Fruit fly (Drosophila melanogaster) whole organism, embryonic: ENCODE results near the gene CG42538.

Source experiments
- B-H2 ChIP-seq: fragments of 200-800 bp; sonication (Bioruptor generic); optimal IDR thresholded peaks from 2 replicates; lab custom pipeline; 2018; ENCODE audit warnings: missing biosample characterization, mild to moderate bottlenecking, missing genetic modification characterization
- CG10431 ChIP-seq: fragments of 200-800 bp; sonication (Bioruptor generic); optimal IDR thresholded peaks from 3 replicates; lab custom pipeline; 2018; ENCODE audit warnings: missing biosample characterization, mild to moderate bottlenecking, missing genetic modification characterization
- CG11085 ChIP-seq: fragments of 200-800 bp; sonication (Bioruptor generic); IDR thresholded peaks from 2 replicates; pipeline ENCODE4 v1.3.6; 2022; ENCODE audit warnings: missing biosample characterization, missing genetic modification characterization
- CG11695 ChIP-seq: fragments of 200-800 bp; sonication (Bioruptor generic); IDR thresholded peaks from 3 replicates; pipeline ENCODE4 v1.3.6; 2022; ENCODE audit warnings: missing biosample characterization, missing genetic modification characterization
- CG1602 ChIP-seq: fragments of 200-800 bp; sonication (Bioruptor generic); optimal IDR thresholded peaks from 3 replicates; lab custom pipeline; 2016; ENCODE audit warnings: missing biosample characterization, missing genetic modification characterization
- CG1603 ChIP-seq: fragments of 200-800 bp; sonication (Bioruptor generic); optimal IDR thresholded peaks from 2 replicates; lab custom pipeline; 2019; ENCODE audit warnings: missing biosample characterization, mild to moderate bottlenecking, missing genetic modification characterization, moderate library complexity
- CG1792 ChIP-seq: fragments of 200-800 bp; sonication (Bioruptor generic); optimal IDR thresholded peaks from 2 replicates; lab custom pipeline; 2016; ENCODE audit warnings: missing biosample characterization, missing genetic modification characterization
- CG18476 ChIP-seq: fragments of 200-800 bp; sonication (Bioruptor generic); optimal IDR thresholded peaks from 2 replicates; lab custom pipeline; 2016; ENCODE audit warnings: missing biosample characterization, mild to moderate bottlenecking, missing genetic modification characterization
- CG30020 ChIP-seq: fragments of 200-800 bp; optimal IDR thresholded peaks from 2 replicates; lab custom pipeline; 2019; ENCODE audit warnings: missing biosample characterization, mild to moderate bottlenecking, missing genetic modification characterization, moderate library complexity
- CG34376 ChIP-seq: fragments of 200-800 bp; sonication (Bioruptor generic); optimal IDR thresholded peaks from 2 replicates; lab custom pipeline; 2018; ENCODE audit warnings: missing biosample characterization, mild to moderate bottlenecking, missing genetic modification characterization
- CG3838 ChIP-seq: fragments of 200-800 bp; sonication (Bioruptor generic); optimal IDR thresholded peaks from 3 replicates; lab custom pipeline; 2016; ENCODE audit warnings: missing biosample characterization, missing genetic modification characterization
- CG3995 ChIP-seq: fragments of 200-800 bp; sonication (Bioruptor generic); optimal IDR thresholded peaks from 3 replicates; lab custom pipeline; 2016; ENCODE audit warnings: missing biosample characterization, missing genetic modification characterization
- CG42726 ChIP-seq: fragments of 200-800 bp; sonication (Bioruptor generic); IDR thresholded peaks from 2 replicates; pipeline ENCODE4 v1.3.6; 2022; ENCODE audit warnings: missing biosample characterization, missing genetic modification characterization; ENCODE audit not compliant: partially characterized antibody
- CG6791 ChIP-seq: fragments of 200-800 bp; sonication (Bioruptor generic); IDR thresholded peaks from 3 replicates; pipeline ENCODE4 v1.3.6; 2022; ENCODE audit warnings: missing biosample characterization, missing genetic modification characterization; ENCODE audit not compliant: partially characterized antibody
- CG7357 ChIP-seq: fragments of 200-800 bp; sonication (Bioruptor generic); IDR thresholded peaks from 3 replicates; pipeline ENCODE4 v1.3.6; 2022; ENCODE audit warnings: missing biosample characterization, missing genetic modification characterization
- CG9609 ChIP-seq: fragments of 200-800 bp; sonication (Bioruptor generic); optimal IDR thresholded peaks from 3 replicates; lab custom pipeline; 2016; ENCODE audit warnings: missing biosample characterization, missing genetic modification characterization
- Deaf1 ChIP-seq: fragments of 200-800 bp; optimal IDR thresholded peaks from 3 replicates; lab custom pipeline; 2019; ENCODE audit warnings: missing biosample characterization, mild to moderate bottlenecking, missing genetic modification characterization, moderate library complexity
- Dek ChIP-seq: fragments of 200-800 bp; sonication (Bioruptor generic); optimal IDR thresholded peaks from 3 replicates; lab custom pipeline; 2019; ENCODE audit warnings: missing biosample characterization, mild to moderate bottlenecking, missing genetic modification characterization, moderate library complexity
- Dip3 ChIP-seq: fragments of 200-800 bp; sonication (Bioruptor generic); optimal IDR thresholded peaks from 3 replicates; lab custom pipeline; 2016; ENCODE audit warnings: missing biosample characterization, missing genetic modification characterization
- Dll ChIP-seq: fragments of 200-800 bp; sonication (Bioruptor generic); IDR thresholded peaks from 4 replicates; pipeline ENCODE4 v1.3.6; 2022; ENCODE audit warnings: missing biosample characterization, missing genetic modification characterization; ENCODE audit not compliant: partially characterized antibody
- Doc2 ChIP-seq: fragments of 200-800 bp; sonication (Bioruptor generic); IDR thresholded peaks from 2 replicates; pipeline ENCODE4 v1.3.6; 2022; ENCODE audit warnings: missing biosample characterization, missing genetic modification characterization
- ERR ChIP-seq: fragments of 200-800 bp; sonication (Bioruptor generic); optimal IDR thresholded peaks from 2 replicates; lab custom pipeline; 2016; ENCODE audit warnings: missing biosample characterization, missing genetic modification characterization
- Fer2 ChIP-seq: fragments of 200-800 bp; sonication (Bioruptor generic); optimal IDR thresholded peaks from 2 replicates; lab custom pipeline; 2018; ENCODE audit warnings: missing biosample characterization, mild to moderate bottlenecking, missing genetic modification characterization, moderate library complexity
- HmgZ ChIP-seq: fragments of 200-800 bp; sonication (Bioruptor generic); optimal IDR thresholded peaks from 2 replicates; lab custom pipeline; 2018; ENCODE audit warnings: missing biosample characterization, mild to moderate bottlenecking, missing genetic modification characterization
- MESR4 ChIP-seq: fragments of 200-800 bp; sonication (Bioruptor generic); optimal IDR thresholded peaks from 2 replicates; lab custom pipeline; 2018; ENCODE audit warnings: missing biosample characterization, mild to moderate bottlenecking, missing genetic modification characterization, moderate library complexity
- Mrtf ChIP-seq: fragments of 200-800 bp; sonication (Bioruptor generic); IDR thresholded peaks from 3 replicates; pipeline ENCODE4 v1.3.6; 2022; ENCODE audit warnings: missing biosample characterization, missing genetic modification characterization
- NFAT ChIP-seq: fragments of 200-800 bp; sonication (Bioruptor generic); IDR thresholded peaks from 2 replicates; pipeline ENCODE4 v1.3.6; 2022; ENCODE audit warnings: missing biosample characterization, missing genetic modification characterization
- Nf-YB ChIP-seq: fragments of 200-800 bp; sonication (Bioruptor generic); optimal IDR thresholded peaks from 3 replicates; lab custom pipeline; 2019; ENCODE audit warnings: missing biosample characterization, mild to moderate bottlenecking, missing genetic modification characterization, moderate library complexity
- Optix ChIP-seq: fragments of 200-800 bp; sonication (Bioruptor generic); IDR thresholded peaks from 3 replicates; pipeline ENCODE4 v1.3.6; 2022; ENCODE audit warnings: missing biosample characterization, missing genetic modification characterization
- Rx ChIP-seq: fragments of 200-800 bp; sonication (Bioruptor generic); IDR thresholded peaks from 2 replicates; pipeline ENCODE4 v1.3.6; 2022; ENCODE audit warnings: missing biosample characterization, missing genetic modification characterization
- abd-A ChIP-seq: fragments of 200-800 bp; sonication (Bioruptor generic); optimal IDR thresholded peaks from 3 replicates; lab custom pipeline; 2019; ENCODE audit warnings: missing biosample characterization, mild to moderate bottlenecking, missing genetic modification characterization, moderate library complexity
- ac ChIP-seq: fragments of 200-800 bp; sonication (Bioruptor generic); optimal IDR thresholded peaks from 3 replicates; lab custom pipeline; 2017; ENCODE audit warnings: missing biosample characterization, mild to moderate bottlenecking, missing genetic modification characterization
- amos ChIP-seq: fragments of 200-800 bp; sonication (Bioruptor generic); IDR thresholded peaks from 2 replicates; pipeline ENCODE4 v1.3.6; 2022; ENCODE audit warnings: missing biosample characterization, missing genetic modification characterization; ENCODE audit not compliant: partially characterized antibody
- ash1 ChIP-seq: fragments of 200-800 bp; sonication (Bioruptor generic); optimal IDR thresholded peaks from 2 replicates; lab custom pipeline; 2018; ENCODE audit warnings: missing biosample characterization, mild to moderate bottlenecking, missing genetic modification characterization
- bowl ChIP-seq: fragments of 200-800 bp; sonication (Bioruptor generic); IDR thresholded peaks from 2 replicates; pipeline ENCODE4 v1.3.6; 2022; ENCODE audit warnings: missing biosample characterization, missing genetic modification characterization
- cg ChIP-seq: fragments of 200-800 bp; sonication (Bioruptor generic); optimal IDR thresholded peaks from 3 replicates; lab custom pipeline; 2019; ENCODE audit warnings: missing biosample characterization, mild to moderate bottlenecking, missing genetic modification characterization, moderate library complexity
- ci ChIP-seq: fragments of 200-800 bp; sonication (Bioruptor generic); IDR thresholded peaks from 3 replicates; pipeline ENCODE4 v1.3.6; 2022; ENCODE audit warnings: missing biosample characterization, missing genetic modification characterization
- corto ChIP-seq: fragments of 200-800 bp; sonication (Bioruptor generic); optimal IDR thresholded peaks from 2 replicates; lab custom pipeline; 2016; ENCODE audit warnings: missing biosample characterization, mild to moderate bottlenecking, missing genetic modification characterization, moderate library complexity
- dan ChIP-seq: fragments of 200-800 bp; sonication (Bioruptor generic); IDR thresholded peaks from 2 replicates; pipeline ENCODE4 v1.3.6; 2022; ENCODE audit warnings: missing biosample characterization, missing genetic modification characterization
- dimm ChIP-seq: fragments of 200-800 bp; sonication (Bioruptor generic); IDR thresholded peaks from 2 replicates; pipeline ENCODE4 v1.3.6; 2022; ENCODE audit warnings: missing biosample characterization, missing genetic modification characterization
- gsb ChIP-seq: fragments of 200-800 bp; sonication (Bioruptor generic); IDR thresholded peaks from 2 replicates; pipeline ENCODE4 v1.3.6; 2022; ENCODE audit warnings: missing biosample characterization, missing genetic modification characterization
- hb ChIP-seq: fragments of 200-800 bp; sonication (Bioruptor generic); IDR thresholded peaks from 3 replicates; pipeline ENCODE4 v1.3.6; 2022; ENCODE audit warnings: missing biosample characterization, missing genetic modification characterization; ENCODE audit not compliant: partially characterized antibody
- lola ChIP-seq, 3 experiments: fragments of >200 bp in 2 of 3; fragments of 200-800 bp in 1 of 3; sonication (Bioruptor generic) in 1 of 3; optimal IDR thresholded peaks; 2 replicates each; lab custom pipeline; 2017 to 2019; ENCODE audit warnings: missing biosample characterization in 3 of 3, missing genetic modification characterization in 3 of 3, mild to moderate bottlenecking in 1 of 3, moderate library complexity in 1 of 3
- mld ChIP-seq: fragments of 200-800 bp; sonication (Bioruptor generic); IDR thresholded peaks from 3 replicates; pipeline ENCODE4 v1.3.6; 2022; ENCODE audit warnings: missing biosample characterization, missing genetic modification characterization; ENCODE audit not compliant: partially characterized antibody
- pho ChIP-seq: fragments of 200-800 bp; sonication (Bioruptor generic); optimal IDR thresholded peaks from 2 replicates; lab custom pipeline; 2016; ENCODE audit warnings: missing biosample characterization, missing genetic modification characterization
- psq ChIP-seq: fragments of 200-800 bp; sonication (Bioruptor generic); optimal IDR thresholded peaks from 2 replicates; lab custom pipeline; 2017; ENCODE audit warnings: missing biosample characterization, missing genetic modification characterization
- scrt ChIP-seq: fragments of 200-800 bp; sonication (Bioruptor generic); optimal IDR thresholded peaks from 2 replicates; lab custom pipeline; 2018; ENCODE audit warnings: missing biosample characterization, mild to moderate bottlenecking, missing genetic modification characterization, moderate library complexity
- sens ChIP-seq: fragments of 200-800 bp; sonication (Bioruptor generic); peaks from one replicate; lab custom pipeline; 2016; ENCODE audit warnings: missing biosample characterization, missing genetic modification characterization
- vfl ChIP-seq: fragments of 200-800 bp; sonication (Bioruptor generic); optimal IDR thresholded peaks from 2 replicates; lab custom pipeline; 2016; ENCODE audit warnings: missing biosample characterization, missing genetic modification characterization
- wdn ChIP-seq: fragments of 200-800 bp; sonication (Bioruptor generic); IDR thresholded peaks from 2 replicates; pipeline ENCODE4 v1.3.6; 2022; ENCODE audit warnings: missing biosample characterization, missing genetic modification characterization

The CG42538 gene

DNA sequence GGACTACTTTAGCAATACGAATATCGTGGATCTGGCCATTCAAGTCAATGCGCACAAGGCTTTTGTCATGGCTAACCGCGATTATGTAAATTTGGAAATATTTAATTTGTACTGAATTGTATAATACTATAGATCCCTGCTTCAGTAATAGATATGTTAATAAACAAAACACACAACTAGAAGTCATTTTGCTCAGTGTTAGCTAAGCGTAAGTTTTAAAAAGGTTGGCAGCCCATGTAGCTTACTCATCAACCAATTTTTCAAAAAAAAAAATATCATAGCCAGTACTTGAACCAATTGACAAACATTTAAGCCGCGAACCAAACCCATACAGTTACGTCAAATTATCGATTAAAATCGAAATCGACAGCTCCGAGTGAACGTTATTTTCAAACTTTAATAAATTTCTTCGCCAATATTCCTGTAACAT lies 2.7 kb downstream of the CG42538 start (continued):
- TF ChIP-seq CG11695, result peak; percentile 76
- TF ChIP-seq Fer2 (tag; lab: Kevin White, UChicago), result peak; percentile 33
- peak; percentile 59 for TF ChIP-seq Dip3 (GFP tag; lab: Kevin White, UChicago)
- no peak for TF ChIP-seq CG42726 (GFP tag; lab: Robert Waterston, UW)
- peak; percentile 57; the same call in 2 of the 3 replicates for TF ChIP-seq Mrtf (GFP tag; lab: Robert Waterston, UW)
- TF ChIP-seq Doc2, result no peak
- no peak for TF ChIP-seq bowl (GFP tag; lab: Robert Waterston, UW)
- TF ChIP-seq scrt, result peak; percentile 65
- TF ChIP-seq wdn (GFP tag; lab: Robert Waterston, UW), result peak; percentile 66; the same call in 1 of the 2 replicates
- TF ChIP-seq CG1603 (tag; lab: Kevin White, UChicago), result peak; percentile 92
- TF ChIP-seq CG6791, result peak; percentile 68
- TF ChIP-seq CG3995 (GFP tag; lab: Kevin White, UChicago), result peak; percentile 6
- no peak for TF ChIP-seq mld (GFP tag; lab: Robert Waterston, UW)
- peak; percentile 22 for TF ChIP-seq CG3838 (GFP tag; lab: Kevin White, UChicago)
- no peak for TF ChIP-seq CG7357 (GFP tag; lab: Robert Waterston, UW)
- peak; percentile 45 for TF ChIP-seq MESR4
- peak; percentile 23 for TF ChIP-seq psq
- peak; percentile 43 for TF ChIP-seq CG1602 (GFP tag; lab: Kevin White, UChicago)
- TF ChIP-seq pho (GFP tag; lab: Kevin White, UChicago), result peak; percentile 87
- peak in 1 of 3 experiments; percentile 55 for TF ChIP-seq lola (GFP tag; optimal IDR thresholded peaks at IDR 0.05; lab: Kevin White, UChicago)
- no peak for TF ChIP-seq CG10431 (GFP tag; lab: Kevin White, UChicago)
- TF ChIP-seq hb (GFP tag; lab: Robert Waterston, UW), result peak; percentile 45; the same call in 1 of the 3 replicates
- peak; percentile 70; the same call in 1 of the 2 replicates for TF ChIP-seq amos (GFP tag; lab: Robert Waterston, UW)
- peak; percentile 71 for TF ChIP-seq ac (GFP tag; lab: Kevin White, UChicago)
- peak; percentile 60 for TF ChIP-seq CG9609
- 0 out of 2 replicates have a peak, but pooled peaks have one; percentile 6 for TF ChIP-seq dimm (GFP tag; lab: Robert Waterston, UW)
- TF ChIP-seq CG18476 (GFP tag; lab: Kevin White, UChicago), result peak; percentile 62
- peak; percentile 58 for TF ChIP-seq vfl
- TF ChIP-seq Rx (GFP tag; lab: Robert Waterston, UW), result peak; percentile 53; the same call in 1 of the 2 replicates
- TF ChIP-seq B-H2 (GFP tag; lab: Kevin White, UChicago), result peak; percentile 60
- TF ChIP-seq abd-A (tag; lab: Kevin White, UChicago), result no peak
- TF ChIP-seq NFAT (GFP tag; lab: Robert Waterston, UW), result peak; percentile 85
- peak; percentile 73 for TF ChIP-seq CG34376 (GFP tag; lab: Kevin White, UChicago)
- TF ChIP-seq Deaf1 (tag; lab: Kevin White, UChicago), result peak; percentile 41
- peak; percentile 85 for TF ChIP-seq Dek (tag; lab: Kevin White, UChicago)
- peak; percentile 93 for TF ChIP-seq HmgZ (tag; lab: Kevin White, UChicago)
- peak; percentile 48 for TF ChIP-seq Nf-YB
- TF ChIP-seq gsb, result peak; percentile 72
- TF ChIP-seq Dll, result peak; percentile 57; the same call in 3 of the 4 replicates
- no peak for TF ChIP-seq dan (GFP tag; lab: Robert Waterston, UW)
- peak; percentile 68 for TF ChIP-seq CG1792 (GFP tag; lab: Kevin White, UChicago)
- peak; percentile 90 for TF ChIP-seq ci (GFP tag; lab: Robert Waterston, UW)
- no peak for TF ChIP-seq ash1 (GFP tag; lab: Kevin White, UChicago)
- TF ChIP-seq corto (GFP tag; lab: Kevin White, UChicago), result no peak
- TF ChIP-seq Optix (GFP tag; lab: Robert Waterston, UW), result peak; percentile 61; the same call in 1 of the 3 replicates
- peak; percentile 53 for TF ChIP-seq ERR (GFP tag; lab: Kevin White, UChicago)
- no peak for TF ChIP-seq cg (GFP tag; lab: Kevin White, UChicago)
- peak; percentile 62 for TF ChIP-seq CG11085 (GFP tag; lab: Robert Waterston, UW)
- peak; percentile 15 for TF ChIP-seq CG30020 (tag; lab: Kevin White, UChicago)
- TF ChIP-seq sens (GFP tag; lab: Kevin White, UChicago), result peak; percentile 96
